Worm (Caenorhabditis elegans) whole organism, late embryonic: ENCODE measurements around the gene frpr-1.

Experiments used
- K09A11.1 ChIP-seq: sonication (generic microtip); optimal IDR thresholded peaks from 2 replicates; lab custom pipeline; 2017; ENCODE audit warnings: antibody characterized with exemption, mild to moderate bottlenecking, missing genetic modification characterization, missing compliant biosample characterization; ENCODE audit not compliant: insufficient read depth
- ceh-9 ChIP-seq: sonication (generic microtip); optimal IDR thresholded peaks from 2 replicates; lab custom pipeline; 2016; ENCODE audit warnings: mild to moderate bottlenecking, missing genetic modification characterization, inconsistent platforms, missing compliant biosample characterization
- fkh-10 ChIP-seq: fragments of 150-350 bp; optimal IDR thresholded peaks from 2 replicates; lab custom pipeline; 2014; ENCODE audit warnings: missing biosample characterization, missing genetic modification reagents, missing genetic modification characterization
- hlh-8 ChIP-seq: sonication (generic microtip); optimal IDR thresholded peaks from 2 replicates; lab custom pipeline; 2016; ENCODE audit warnings: missing genotype, missing genetic modification characterization, missing compliant biosample characterization
- madf-2 ChIP-seq: sonication (generic microtip); optimal IDR thresholded peaks from 2 replicates; lab custom pipeline; 2017; ENCODE audit warnings: missing genetic modification characterization, missing compliant biosample characterization
- sdc-2 ChIP-seq: sonication (generic microtip); optimal IDR thresholded peaks from 2 replicates; lab custom pipeline; 2016; ENCODE audit warnings: missing genotype, missing genetic modification characterization, missing compliant biosample characterization

DNA sequence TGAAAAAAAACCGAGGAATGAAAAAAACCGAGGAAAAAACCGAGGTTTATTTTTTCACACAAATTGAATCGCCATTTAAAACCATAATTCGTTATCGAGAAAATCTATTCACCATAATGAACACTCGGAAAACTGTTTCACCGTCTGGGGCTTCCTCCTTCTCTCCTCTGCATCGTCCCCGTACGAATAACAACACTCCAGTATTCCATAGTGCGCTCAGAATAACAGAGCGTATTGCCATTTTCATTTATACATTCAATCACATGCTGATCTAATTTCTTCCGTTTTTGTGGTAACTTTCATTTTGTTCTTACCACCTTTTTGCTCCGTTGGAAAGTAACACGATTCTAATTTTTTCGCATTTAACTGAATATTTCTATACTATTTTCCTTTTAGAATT, 40.1 kb upstream of the frpr-1 start, which contains the start of gene C17H11.2:
- TF ChIP-seq fkh-10 (GFP tag; lab: Kevin White, UChicago) (no peak), sdc-2 (tag; lab: Kevin White, UChicago) (no peak), ceh-9 (tag; lab: Kevin White, UChicago) (no peak), hlh-8 (tag; lab: Kevin White, UChicago) (no peak), K09A11.1 (tag; lab: Kevin White, UChicago) (no peak), madf-2 (no peak)
